Worm (Caenorhabditis elegans): ENCODE measurements around the gene rde-8.

DNA sequence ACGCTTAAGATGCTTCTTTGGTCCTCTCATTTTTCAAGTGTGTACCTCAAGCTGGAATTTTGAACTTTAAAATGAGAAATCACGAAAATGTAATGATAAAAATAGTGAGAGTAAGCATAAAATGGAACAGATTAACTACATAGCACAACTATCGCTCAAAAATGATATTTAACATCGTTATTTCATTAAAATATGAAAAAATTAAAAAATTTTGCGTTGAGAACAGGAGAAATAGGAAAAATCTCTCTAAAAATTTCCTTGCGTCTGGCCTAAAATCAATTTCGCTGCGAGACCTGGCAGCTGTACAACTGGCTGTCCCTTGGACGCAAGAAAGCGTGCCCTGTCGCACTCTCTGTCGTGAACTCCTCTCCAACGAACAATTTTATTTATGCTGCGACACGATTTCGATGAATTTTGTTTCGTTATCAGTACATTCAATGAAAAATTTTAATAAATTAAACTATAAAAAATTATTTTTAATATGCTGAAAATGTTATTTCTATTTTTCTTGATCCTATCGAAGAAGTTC lies 18.4 kb downstream of the rde-8 start, which contains the start of gene rps-4:
- TF ChIP-seq ref-1 (GFP tag; conservative IDR thresholded peaks at IDR 0.05) = no peak
- no peak for TF ChIP-seq ztf-29 (GFP tag; IDR thresholded peaks at IDR 0.05)
- TF ChIP-seq flt-1 (GFP tag; IDR thresholded peaks at IDR 0.05) = peak; percentile 83
- TF ChIP-seq cog-1 (tag; optimal IDR thresholded peaks at IDR 0.05) = peak; percentile 61
- TF ChIP-seq med-1 (GFP tag; optimal IDR thresholded peaks at IDR 0.05; ENCODE audit: insufficient read depth) = no peak
- TF ChIP-seq ztf-23 (GFP tag; IDR thresholded peaks at IDR 0.05) = no peak
